Worm (Caenorhabditis elegans): ENCODE data around the gene C07A9.5.

DNA sequence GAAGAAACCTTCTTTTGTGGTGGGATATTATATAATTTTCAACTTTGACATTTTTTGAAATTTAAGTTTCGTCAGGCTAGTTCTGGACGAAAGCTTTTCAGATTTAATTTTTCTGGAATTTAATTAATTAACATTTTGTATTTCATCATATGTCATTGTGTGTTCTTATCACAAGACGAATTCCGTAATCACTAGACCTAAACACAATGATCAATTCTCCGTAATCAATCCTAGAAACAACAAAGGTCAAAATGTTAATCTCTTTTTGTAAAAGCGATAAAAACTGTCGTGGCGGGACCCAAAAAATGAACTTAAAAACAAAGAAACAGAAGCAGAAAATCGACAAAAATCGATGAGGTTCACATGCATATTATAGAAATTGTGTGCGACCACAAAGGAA, 32.1 kb upstream of the C07A9.5 start:
- TF ChIP-seq him-1 (tag; optimal IDR thresholded peaks at IDR 0.05) = no peak
- no peak for TF ChIP-seq W03F9.2 (tag; optimal IDR thresholded peaks at IDR 0.05)

Measured in whole organism, L4/young adult.